Worm (Caenorhabditis elegans) whole organism, L2 larva: ENCODE data around the gene T04B8.1.
"Not testable (repeated sequence)": the region's sequence is repeated elsewhere in the genome, so short reads cannot be mapped to it uniquely, and the experiment has no call there.

ENCODE experiments used
- C34F6.9 ChIP-seq: fragments of 150-350 bp; optimal IDR thresholded peaks from 2 replicates; lab custom pipeline; 2014; ENCODE audit warnings: missing biosample characterization, missing genetic modification characterization
- F13H6.1 ChIP-seq: sonication (generic microtip); optimal IDR thresholded peaks from 2 replicates; lab custom pipeline; 2016; ENCODE audit warnings: missing genetic modification characterization, missing compliant biosample characterization
- R02D3.7 ChIP-seq: fragments of 150-350 bp; optimal IDR thresholded peaks from 2 replicates; lab custom pipeline; 2014; ENCODE audit warnings: missing biosample characterization, missing genetic modification characterization
- Y55F3AM.14 ChIP-seq: fragments of 200-800 bp; sonication (Bioruptor generic); optimal IDR thresholded peaks from 2 replicates; lab custom pipeline; 2018; ENCODE audit warnings: mild to moderate bottlenecking, missing genetic modification characterization, missing compliant biosample characterization
- ZK546.5 ChIP-seq: sonication (generic microtip); optimal IDR thresholded peaks from 2 replicates; lab custom pipeline; 2017; ENCODE audit warnings: missing biosample characterization, missing genetic modification characterization
- alr-1 ChIP-seq: fragments of 150-350 bp; optimal IDR thresholded peaks from 2 replicates; lab custom pipeline; 2014; ENCODE audit warnings: missing biosample characterization, missing genetic modification characterization
- aly-2 ChIP-seq: fragments of 150-350 bp; optimal IDR thresholded peaks from 2 replicates; lab custom pipeline; 2014; ENCODE audit warnings: missing biosample characterization, missing genetic modification characterization
- ama-1 ChIP-seq: fragments of 150-350 bp; optimal IDR thresholded peaks from 2 replicates; lab custom pipeline; 2018; ENCODE audit warnings: inconsistent platforms
- blmp-1 ChIP-seq: sonication (generic microtip); optimal IDR thresholded peaks from 2 replicates; lab custom pipeline; 2017; ENCODE audit warnings: missing genetic modification characterization, mild to moderate bottlenecking, missing compliant biosample characterization, antibody characterized with exemption, moderate library complexity; ENCODE audit not compliant: insufficient read depth
- ceh-16 ChIP-seq: fragments of 150-350 bp; optimal IDR thresholded peaks from 2 replicates; lab custom pipeline; 2014; ENCODE audit warnings: missing biosample characterization, missing genetic modification characterization
- ceh-82 ChIP-seq: fragments of 150-350 bp; optimal IDR thresholded peaks from 2 replicates; lab custom pipeline; 2014; ENCODE audit warnings: missing biosample characterization, missing genetic modification characterization
- crh-2 ChIP-seq: sonication (generic microtip); optimal IDR thresholded peaks from 2 replicates; lab custom pipeline; 2017; ENCODE audit warnings: missing biosample characterization, missing genetic modification characterization
- egl-27 ChIP-seq: sonication (generic microtip); optimal IDR thresholded peaks from 3 replicates; lab custom pipeline; 2017; ENCODE audit warnings: missing biosample characterization, missing genetic modification reagents, missing genetic modification characterization
- elt-1 ChIP-seq: fragments of 150-350 bp; optimal IDR thresholded peaks from 2 replicates; lab custom pipeline; 2014; ENCODE audit warnings: missing biosample characterization, missing genetic modification characterization
- elt-3 ChIP-seq: sonication (generic microtip); optimal IDR thresholded peaks from 2 replicates; lab custom pipeline; 2017; ENCODE audit warnings: missing biosample characterization, missing genetic modification characterization
- fos-1 ChIP-seq: fragments of 150-350 bp; optimal IDR thresholded peaks from 2 replicates; lab custom pipeline; 2014; ENCODE audit warnings: missing biosample characterization, missing genetic modification characterization
- gmeb-1 ChIP-seq: fragments of 150-350 bp; optimal IDR thresholded peaks from 2 replicates; lab custom pipeline; 2014; ENCODE audit warnings: missing biosample characterization, missing genetic modification characterization
- lin-11 ChIP-seq: fragments of 150-350 bp; sonication (generic microtip); optimal IDR thresholded peaks from 2 replicates; lab custom pipeline; 2014; ENCODE audit warnings: missing biosample characterization, missing genetic modification characterization, inconsistent platforms, mixed read lengths
- lin-13 ChIP-seq: fragments of 150-350 bp; optimal IDR thresholded peaks from 2 replicates; lab custom pipeline; 2014; ENCODE audit warnings: missing biosample characterization, missing genetic modification reagents, missing genetic modification characterization
- lsy-2 ChIP-seq, 2 experiments: fragments of 150-350 bp in 1 of 2; sonication (generic microtip) in 1 of 2; optimal IDR thresholded peaks; 2 replicates each; lab custom pipeline; 2014 to 2017; ENCODE audit warnings: missing biosample characterization in 2 of 2, missing genetic modification characterization in 2 of 2
- mab-5 ChIP-seq: fragments of 150-350 bp; optimal IDR thresholded peaks from 2 replicates; lab custom pipeline; 2014; ENCODE audit warnings: missing biosample characterization, missing genetic modification characterization
- mdl-1 ChIP-seq, 2 experiments: fragments of 150-350 bp in 1 of 2; sonication (generic microtip) in 1 of 2; optimal IDR thresholded peaks; 2 replicates each; lab custom pipeline; 2017; ENCODE audit warnings: missing biosample characterization in 2 of 2, missing genetic modification characterization in 2 of 2
- nhr-12 ChIP-seq: fragments of 150-350 bp; optimal IDR thresholded peaks from 2 replicates; lab custom pipeline; 2014; ENCODE audit warnings: missing biosample characterization, missing genetic modification characterization
- nhr-129 ChIP-seq: fragments of 150-350 bp; optimal IDR thresholded peaks from 2 replicates; lab custom pipeline; 2014; ENCODE audit warnings: missing biosample characterization, missing genetic modification characterization
- nhr-21 ChIP-seq: fragments of 150-350 bp; optimal IDR thresholded peaks from 2 replicates; lab custom pipeline; 2014; ENCODE audit warnings: missing biosample characterization, missing genetic modification characterization
- nhr-23 ChIP-seq: fragments of 150-350 bp; optimal IDR thresholded peaks from 2 replicates; lab custom pipeline; 2014; ENCODE audit warnings: missing biosample characterization, missing genetic modification reagents, missing genetic modification characterization
- nhr-237 ChIP-seq: fragments of 150-350 bp; optimal IDR thresholded peaks from 2 replicates; lab custom pipeline; 2014; ENCODE audit warnings: missing biosample characterization, missing genetic modification characterization
- nhr-25 ChIP-seq: fragments of 150-350 bp; sonication (generic microtip); optimal IDR thresholded peaks from 3 replicates; lab custom pipeline; 2014; ENCODE audit warnings: missing biosample characterization, missing genetic modification characterization
- peb-1 ChIP-seq: fragments of 150-350 bp; optimal IDR thresholded peaks from 2 replicates; lab custom pipeline; 2014; ENCODE audit warnings: missing biosample characterization, missing genetic modification characterization
- sem-4 ChIP-seq: fragments of 150-350 bp; optimal IDR thresholded peaks from 2 replicates; lab custom pipeline; 2014; ENCODE audit warnings: missing biosample characterization, missing genetic modification reagents, missing genetic modification characterization
- sma-3 ChIP-seq: sonication (generic microtip); optimal IDR thresholded peaks from 2 replicates; lab custom pipeline; 2016; ENCODE audit warnings: missing genetic modification reagents, missing genetic modification characterization, missing compliant biosample characterization
- sma-9 ChIP-seq, 2 experiments: fragments of 150-350 bp in 1 of 2; sonication (generic microtip) in 1 of 2; optimal IDR thresholded peaks; 2 replicates each; lab custom pipeline; 2014 to 2016; ENCODE audit warnings: missing genetic modification characterization in 2 of 2, mild to moderate bottlenecking in 1 of 2, missing biosample characterization in 1 of 2, missing compliant biosample characterization in 1 of 2, missing genetic modification reagents in 1 of 2, moderate library complexity in 1 of 2
- unc-39 ChIP-seq: fragments of 150-350 bp; optimal IDR thresholded peaks from 2 replicates; lab custom pipeline; 2014; ENCODE audit warnings: missing biosample characterization, missing genetic modification characterization
- unc-55 ChIP-seq: fragments of 150-350 bp; sonication (generic microtip); optimal IDR thresholded peaks from 3 replicates; lab custom pipeline; 2014; ENCODE audit warnings: missing biosample characterization, missing genetic modification reagents, missing genetic modification characterization
- unc-62 ChIP-seq: fragments of 150-350 bp; optimal IDR thresholded peaks from 2 replicates; lab custom pipeline; 2014; ENCODE audit warnings: missing biosample characterization, missing genetic modification reagents, missing genetic modification characterization
- zag-1 ChIP-seq: fragments of 150-350 bp; optimal IDR thresholded peaks from 2 replicates; lab custom pipeline; 2014; ENCODE audit warnings: missing biosample characterization, missing genetic modification characterization
- ztf-11 ChIP-seq: sonication (generic microtip); optimal IDR thresholded peaks from 2 replicates; lab custom pipeline; 2017; ENCODE audit warnings: missing biosample characterization, missing genetic modification characterization
- ztf-4 ChIP-seq: fragments of 150-350 bp; optimal IDR thresholded peaks from 2 replicates; lab custom pipeline; 2014; ENCODE audit warnings: missing biosample characterization, missing genetic modification characterization

The T04B8.1 gene

DNA sequence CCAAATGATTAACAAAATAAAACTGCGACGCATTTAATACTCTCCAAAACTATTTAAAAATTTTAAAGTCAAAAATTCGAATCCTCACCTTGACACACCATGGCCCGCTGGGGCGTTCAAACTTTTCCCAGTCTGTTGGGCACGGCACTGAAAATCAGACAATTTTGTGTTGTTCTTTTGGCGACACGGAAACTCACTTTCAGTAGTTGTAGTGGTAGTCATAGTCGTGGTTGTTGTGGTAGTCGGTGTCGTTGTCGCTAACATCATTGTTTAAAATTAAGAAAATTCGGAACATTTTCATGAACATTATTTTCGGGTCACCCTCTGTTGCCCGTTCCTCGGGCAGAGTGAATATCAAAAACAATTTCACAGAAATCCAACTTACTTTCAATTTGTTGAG, 21.7 kb upstream of the T04B8.1 start, which contains the start of gene clec-118:
TSS of gene clec-118 (minus strand) at position 101 of the 400 bp plus-strand sequence.
- not testable (repeated sequence) for TF ChIP-seq nhr-21 (tag; lab: Kevin White, UChicago); R02D3.7 (tag; lab: Kevin White, UChicago); unc-39

ce11 chrII:614701-615100, 19.4 kb upstream of the T04B8.1 start:
- TF ChIP-seq nhr-237 (tag; lab: Kevin White, UChicago) (no peak), nhr-23 (no peak), gmeb-1 (tag; lab: Kevin White, UChicago) (no peak), blmp-1 (tag; lab: Kevin White, UChicago) (no peak), ceh-16 (tag; lab: Kevin White, UChicago) (no peak), alr-1 (tag; lab: Kevin White, UChicago) (no peak), elt-1 (no peak), mab-5 (tag; lab: Kevin White, UChicago) (no peak), R02D3.7 (tag; lab: Kevin White, UChicago) (no peak), unc-62 (GFP tag; lab: Kevin White, UChicago) (no peak), nhr-25 (tag; lab: Kevin White, UChicago) (no peak), aly-2 (no peak), nhr-129 (tag; lab: Kevin White, UChicago) (no peak), nhr-21 (tag; lab: Kevin White, UChicago) (no peak), C34F6.9 (no peak), lin-11 (tag; lab: Kevin White, UChicago) (no peak), lin-13 (no peak), unc-55 (no peak)

- TF ChIP-seq fos-1 (tag; lab: Kevin White, UChicago), result peak; percentile 96
- peak; percentile 41 for TF ChIP-seq gmeb-1 (tag; lab: Kevin White, UChicago)
- TF ChIP-seq unc-55, result no peak
- TF ChIP-seq crh-2 (tag; lab: Kevin White, UChicago), result peak; percentile 14
- no peak for TF ChIP-seq sma-3
Observed at ce11 chrII:621141-621540, 12.9 kb upstream of the T04B8.1 start.

DNA sequence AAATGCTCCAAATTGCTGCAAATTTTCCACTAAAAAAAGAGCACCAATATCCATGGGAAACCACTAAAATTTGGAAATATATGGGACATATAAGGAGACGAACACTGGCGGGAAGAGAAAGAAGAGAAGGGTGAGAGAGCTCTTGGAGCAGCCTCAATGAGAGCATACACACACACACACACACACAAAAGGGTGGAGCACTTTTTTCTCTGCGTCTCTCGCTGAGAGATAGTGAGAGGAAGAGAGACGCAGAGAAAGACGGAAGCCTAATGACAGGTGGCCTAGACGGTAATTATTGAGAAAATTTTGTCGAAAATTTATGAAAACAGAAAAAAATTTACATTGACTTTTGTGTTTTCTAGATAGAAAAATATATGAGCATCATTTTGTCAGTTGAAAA, 11.6 kb upstream of the T04B8.1 start:
- peak; percentile 19 for TF ChIP-seq sma-9 (GFP tag; optimal IDR thresholded peaks at IDR 0.05; lab: Kevin White, UChicago)
- no peak for TF ChIP-seq sma-9 (tag; optimal IDR thresholded peaks at IDR 0.05; lab: Kevin White, UChicago)
- no peak for TF ChIP-seq Y55F3AM.14 (GFP tag; lab: Kevin White, UChicago)
- TF ChIP-seq mab-5 (tag; lab: Kevin White, UChicago), result peak; percentile 4
- no peak for TF ChIP-seq unc-39
- no peak for TF ChIP-seq elt-1
- TF ChIP-seq unc-55, result peak; percentile 59
- no peak for TF ChIP-seq aly-2
- TF ChIP-seq nhr-129 (tag; lab: Kevin White, UChicago), result peak; percentile 35
- peak; percentile 29 for TF ChIP-seq F13H6.1 (tag; lab: Kevin White, UChicago)
- no peak for TF ChIP-seq elt-3
- no peak for TF ChIP-seq ztf-4 (tag; lab: Kevin White, UChicago)
- TF ChIP-seq sem-4 (tag; lab: Kevin White, UChicago), result no peak
- TF ChIP-seq zag-1 (tag; lab: Kevin White, UChicago), result no peak
- peak; percentile 43 for TF ChIP-seq C34F6.9
- no peak for TF ChIP-seq mdl-1 (tag; optimal IDR thresholded peaks at IDR 0.05; lab: Kevin White, UChicago)
- no peak for TF ChIP-seq blmp-1 (tag; lab: Kevin White, UChicago)
- TF ChIP-seq egl-27 (tag; lab: Kevin White, UChicago), result no peak
- TF ChIP-seq ama-1, result no peak
- TF ChIP-seq fos-1 (tag; lab: Kevin White, UChicago), result peak; percentile 61
- no peak for TF ChIP-seq peb-1
- TF ChIP-seq nhr-21 (tag; lab: Kevin White, UChicago), result no peak
- no peak for TF ChIP-seq gmeb-1 (tag; lab: Kevin White, UChicago)
- no peak for TF ChIP-seq ceh-82 (tag; lab: Kevin White, UChicago)
- no peak for TF ChIP-seq crh-2 (tag; lab: Kevin White, UChicago)
- TF ChIP-seq nhr-12, result no peak
- TF ChIP-seq lin-11 (tag; lab: Kevin White, UChicago), result no peak
- peak; percentile 33 for TF ChIP-seq lin-13

- TF ChIP-seq fos-1 (tag; lab: Kevin White, UChicago), result no peak
- TF ChIP-seq blmp-1 (tag; lab: Kevin White, UChicago), result no peak
- no peak for TF ChIP-seq lsy-2 (tag; optimal IDR thresholded peaks at IDR 0.05; lab: Kevin White, UChicago)
- TF ChIP-seq ama-1, result no peak
- TF ChIP-seq zag-1 (tag; lab: Kevin White, UChicago), result no peak
- no peak for TF ChIP-seq nhr-12
- no peak for TF ChIP-seq nhr-21 (tag; lab: Kevin White, UChicago)
- no peak for TF ChIP-seq elt-3
- TF ChIP-seq mab-5 (tag; lab: Kevin White, UChicago), result no peak
- no peak for TF ChIP-seq elt-1
- TF ChIP-seq ZK546.5 (tag; lab: Kevin White, UChicago), result no peak
- no peak for TF ChIP-seq ztf-11 (tag; lab: Kevin White, UChicago)
- TF ChIP-seq nhr-237 (tag; lab: Kevin White, UChicago), result no peak
- TF ChIP-seq crh-2 (tag; lab: Kevin White, UChicago), result no peak
- no peak for TF ChIP-seq sma-9 (GFP tag; optimal IDR thresholded peaks at IDR 0.05; lab: Kevin White, UChicago)
- no peak for TF ChIP-seq sma-9 (tag; optimal IDR thresholded peaks at IDR 0.05; lab: Kevin White, UChicago)
- TF ChIP-seq egl-27 (tag; lab: Kevin White, UChicago), result no peak
- no peak for TF ChIP-seq sem-4 (tag; lab: Kevin White, UChicago)
- TF ChIP-seq unc-62 (GFP tag; lab: Kevin White, UChicago), result no peak
Observed at ce11 chrII:624443-624842, 9.6 kb upstream of the T04B8.1 start, which contains the start of gene T04B8.5. Gene T04B8.5 (minus strand): TSS chrII:624543.
